Fruit fly (Drosophila melanogaster) whole organism, wandering third instar larva: ENCODE results near the gene CG15525.

Experiments used
- Dfd ChIP-seq: fragments of >200 bp; optimal IDR thresholded peaks from 2 replicates; lab custom pipeline; 2017; ENCODE audit warnings: missing biosample characterization, missing genetic modification characterization
- Myc ChIP-seq: fragments of >200 bp; optimal IDR thresholded peaks from 2 replicates; lab custom pipeline; 2017
- N ChIP-seq: fragments of >200 bp; optimal IDR thresholded peaks from 2 replicates; lab custom pipeline; 2018; ENCODE audit warnings: missing biosample characterization, missing external identifiers, missing genetic modification characterization
- h ChIP-seq: fragments of 200-800 bp; sonication (Bioruptor generic); optimal IDR thresholded peaks from 3 replicates; lab custom pipeline; 2016; ENCODE audit warnings: missing biosample characterization, mild to moderate bottlenecking, missing genetic modification characterization
- jim ChIP-seq: fragments of 175-275, 200-325 bp; sonication (Bioruptor generic); optimal IDR thresholded peaks from 2 replicates; lab custom pipeline; 2016; ENCODE audit warnings: missing biosample characterization, mild to moderate bottlenecking, missing genetic modification characterization
- psq ChIP-seq: fragments of 200-800 bp; sonication (Bioruptor generic); optimal IDR thresholded peaks from 3 replicates; lab custom pipeline; 2017; ENCODE audit warnings: missing biosample characterization, mild to moderate bottlenecking, missing genetic modification characterization, moderate library complexity
- rgr ChIP-seq: fragments of 200-800 bp; sonication (Bioruptor generic); optimal IDR thresholded peaks from 3 replicates; lab custom pipeline; 2016; ENCODE audit warnings: missing biosample characterization, mild to moderate bottlenecking, missing genetic modification characterization

DNA sequence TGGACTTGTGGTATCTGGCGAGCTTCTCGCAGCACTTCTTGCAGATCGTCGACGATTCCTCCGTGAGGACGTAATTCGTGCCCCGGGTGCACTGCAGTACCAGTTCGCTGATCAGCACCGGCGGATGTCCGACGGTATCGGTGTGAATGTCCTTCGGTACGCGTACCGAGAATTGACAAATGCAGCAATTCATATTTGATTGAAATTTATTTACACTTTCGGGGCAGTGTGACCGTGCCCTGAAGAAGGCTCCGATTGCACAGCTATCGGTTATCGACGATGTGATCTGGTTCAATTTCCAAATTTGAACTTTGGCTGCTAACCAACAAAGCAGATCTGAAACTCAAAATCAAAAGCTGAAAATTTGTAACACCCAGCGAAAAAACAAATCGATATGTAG lies 39.1 kb upstream of the CG15525 start, which contains the start of gene ZIPIC:
- TF ChIP-seq rgr (no peak), psq (GFP tag; lab: Kevin White, UChicago) (no peak), Myc (lab: Kevin White, UChicago) (no peak), Dfd (no peak), jim (no peak), N (GFP tag; lab: Kevin White, UChicago) (no peak), h (GFP tag; lab: Kevin White, UChicago) (no peak)
